Fruit fly (Drosophila melanogaster) whole organism, pupa: ENCODE results near the gene Idh3b.

ENCODE experiments used
- CG10348 ChIP-seq: fragments of 200-800 bp; sonication (Bioruptor generic); IDR thresholded peaks from 2 replicates; pipeline ENCODE4 v1.3.6; 2022; ENCODE audit warnings: missing biosample characterization, missing genetic modification characterization
- CG12605 ChIP-seq: fragments of 200-800 bp; sonication (Bioruptor generic); IDR thresholded peaks from 2 replicates; pipeline ENCODE4 v1.3.6; 2022; ENCODE audit warnings: missing biosample characterization, missing genetic modification characterization
- CG13204 ChIP-seq: fragments of 200-800 bp; sonication (Bioruptor generic); optimal IDR thresholded peaks from 2 replicates; lab custom pipeline; 2018; ENCODE audit warnings: missing biosample characterization, mild to moderate bottlenecking, missing genetic modification characterization, moderate library complexity
- CG14655 ChIP-seq: fragments of 200-800 bp; sonication (Bioruptor generic); optimal IDR thresholded peaks from 3 replicates; lab custom pipeline; 2017; ENCODE audit warnings: mild to moderate bottlenecking, missing biosample characterization, missing genetic modification reagents, missing genetic modification characterization
- CG15710 ChIP-seq: fragments of 200-800 bp; sonication (Bioruptor generic); optimal IDR thresholded peaks from 2 replicates; lab custom pipeline; 2018; ENCODE audit warnings: missing biosample characterization, mild to moderate bottlenecking, missing genetic modification characterization, moderate library complexity
- CG17806 ChIP-seq: fragments of 200-800 bp; sonication (Bioruptor generic); optimal IDR thresholded peaks from 2 replicates; lab custom pipeline; 2018; ENCODE audit warnings: missing biosample characterization, mild to moderate bottlenecking, missing genetic modification characterization, moderate library complexity
- CG32121 ChIP-seq: fragments of 200-800 bp; sonication (Bioruptor generic); IDR thresholded peaks from 2 replicates; pipeline ENCODE4 v1.3.6; 2022; ENCODE audit warnings: missing biosample characterization, missing genetic modification characterization
- CG34367 ChIP-seq: fragments of 200-800 bp; sonication (Bioruptor generic); optimal IDR thresholded peaks from 2 replicates; lab custom pipeline; 2018; ENCODE audit warnings: missing biosample characterization, mild to moderate bottlenecking, missing genetic modification characterization
- CG4496 ChIP-seq: fragments of 200-800 bp; sonication (Bioruptor generic); IDR thresholded peaks from 3 replicates; pipeline ENCODE4 v1.3.6; 2022; ENCODE audit warnings: missing biosample characterization, missing genetic modification characterization
- CG8159 ChIP-seq: fragments of 200-800 bp; sonication (Bioruptor generic); optimal IDR thresholded peaks from 3 replicates; lab custom pipeline; 2018; ENCODE audit warnings: missing biosample characterization, mild to moderate bottlenecking, missing genetic modification characterization, moderate library complexity
- CG8301 ChIP-seq: fragments of 200-800 bp; sonication (Bioruptor generic); optimal IDR thresholded peaks from 2 replicates; lab custom pipeline; 2018; ENCODE audit warnings: missing biosample characterization, mild to moderate bottlenecking, missing genetic modification characterization
- CG9948 ChIP-seq: fragments of 200-800 bp; sonication (Bioruptor generic); optimal IDR thresholded peaks from 2 replicates; lab custom pipeline; 2018; ENCODE audit warnings: missing biosample characterization, mild to moderate bottlenecking, missing genetic modification characterization, moderate library complexity
- D1 ChIP-seq: fragments of 200-800 bp; sonication (Bioruptor generic); optimal IDR thresholded peaks from 2 replicates; lab custom pipeline; 2018; ENCODE audit warnings: missing biosample characterization, mild to moderate bottlenecking, missing genetic modification characterization, moderate library complexity
- EcR ChIP-seq: fragments of 200-800 bp; sonication (Bioruptor generic); optimal IDR thresholded peaks from 3 replicates; lab custom pipeline; 2019; ENCODE audit warnings: missing biosample characterization, missing genetic modification characterization, mild to moderate bottlenecking, moderate library complexity, missing genetic modification reagents
- Ets98B ChIP-seq: fragments of 200-800 bp; sonication (Bioruptor generic); IDR thresholded peaks from 2 replicates; pipeline ENCODE4 v1.3.6; 2022; ENCODE audit warnings: missing biosample characterization, missing genetic modification characterization
- Pif1A ChIP-seq: fragments of 200-800 bp; sonication (Bioruptor generic); optimal IDR thresholded peaks from 3 replicates; lab custom pipeline; 2016; ENCODE audit warnings: missing biosample characterization, missing genetic modification characterization
- Pif1B ChIP-seq: fragments of 200-800 bp; sonication (Bioruptor generic); optimal IDR thresholded peaks from 3 replicates; lab custom pipeline; 2016; ENCODE audit warnings: missing biosample characterization, missing genetic modification characterization
- Snoo ChIP-seq: fragments of 200-800 bp; sonication (Bioruptor generic); optimal IDR thresholded peaks from 3 replicates; lab custom pipeline; 2017; ENCODE audit warnings: missing biosample characterization, mild to moderate bottlenecking, missing genetic modification characterization, inconsistent platforms
- fd96Ca ChIP-seq: fragments of 200-800 bp; sonication (Bioruptor generic); IDR thresholded peaks from 3 replicates; pipeline ENCODE4 v1.3.6; 2022; ENCODE audit warnings: missing biosample characterization, missing genetic modification characterization
- gl ChIP-seq: fragments of 200-800 bp; sonication (Bioruptor generic); optimal IDR thresholded peaks from 2 replicates; lab custom pipeline; 2018; ENCODE audit warnings: missing biosample characterization, mild to moderate bottlenecking, missing genetic modification characterization
- rn ChIP-seq: fragments of 200-800 bp; sonication (Bioruptor generic); IDR thresholded peaks from 2 replicates; pipeline ENCODE4 v1.3.6; 2022; ENCODE audit warnings: missing biosample characterization, missing genetic modification characterization

Gene Idh3b

dm6 chr3R:22023041-22023626 is 4.0 kb upstream of the Idh3b start, which contains the start of the genes Mitofilin and mRpL35:
Gene Mitofilin (minus strand): TSS chr3R:22023335.
Gene mRpL35 (plus strand): TSS chr3R:22023527.
- TF ChIP-seq Pif1B: no peak
- TF ChIP-seq CG8159 (tag; lab: Kevin White, UChicago): peak; percentile 32
- TF ChIP-seq fd96Ca (GFP tag; lab: Robert Waterston, UW): no peak; the same call in 2 of the 3 replicates
- TF ChIP-seq CG34367: peak; percentile 8
- TF ChIP-seq CG15710 (tag; lab: Kevin White, UChicago): peak; percentile 20
- no peak for TF ChIP-seq Snoo
- no peak for TF ChIP-seq CG12605 (GFP tag; lab: Robert Waterston, UW)
- no peak for TF ChIP-seq CG9948 (tag; lab: Kevin White, UChicago)
- no peak for TF ChIP-seq D1
- TF ChIP-seq CG4496: peak; percentile 26; the same call in 1 of the 3 replicates
- no peak for TF ChIP-seq EcR (GFP tag; lab: Kevin White, UChicago)
- TF ChIP-seq rn (GFP tag; lab: Robert Waterston, UW): no peak
- no peak for TF ChIP-seq CG10348

- TF ChIP-seq Pif1B: no peak
- no peak for TF ChIP-seq CG9948 (tag; lab: Kevin White, UChicago)
- TF ChIP-seq CG17806 (tag; lab: Kevin White, UChicago): no peak
- no peak for TF ChIP-seq CG8301 (tag; lab: Kevin White, UChicago)
- no peak for TF ChIP-seq CG12605 (GFP tag; lab: Robert Waterston, UW)
- no peak for TF ChIP-seq CG32121 (GFP tag; lab: Robert Waterston, UW)
- no peak for TF ChIP-seq Ets98B (GFP tag; lab: Robert Waterston, UW)
- TF ChIP-seq Snoo: no peak
- TF ChIP-seq fd96Ca (GFP tag; lab: Robert Waterston, UW): no peak
- TF ChIP-seq CG10348: no peak
- TF ChIP-seq D1: no peak
- TF ChIP-seq CG4496: no peak
Observed at dm6 chr3R:22022623-22023022, 3.4 kb upstream of the Idh3b start.

- no peak for TF ChIP-seq CG15710 (tag; lab: Kevin White, UChicago)
- no peak for TF ChIP-seq Ets98B (GFP tag; lab: Robert Waterston, UW)
- no peak for TF ChIP-seq D1
- TF ChIP-seq CG10348: no peak
- TF ChIP-seq, all 21 proteins: peak for 0
Observed at dm6 chr3R:22014397-22014796, 4.8 kb downstream of the Idh3b start, which contains the start of gene Theg. Gene Theg (plus strand): TSS chr3R:22014697.

- TF ChIP-seq CG34367 (no peak), CG14655 (no peak), CG8159 (tag; lab: Kevin White, UChicago) (no peak), Pif1B (no peak), Snoo (no peak), Pif1A (GFP tag; lab: Kevin White, UChicago) (no peak), CG8301 (tag; lab: Kevin White, UChicago) (no peak), gl (tag; lab: Kevin White, UChicago) (no peak), D1 (no peak), fd96Ca (GFP tag; lab: Robert Waterston, UW) (no peak)
- TF ChIP-seq, all 21 proteins: peak for 0
Observed at dm6 chr3R:22003508-22003907, 15.7 kb downstream of the Idh3b start.

dm6 chr3R:21999641-22000040 is 19.5 kb downstream of the Idh3b start:
- peak; percentile 5 for TF ChIP-seq Pif1A (GFP tag; lab: Kevin White, UChicago)
- TF ChIP-seq D1: no peak

dm6 chr3R:21998877-21999276 is 20.3 kb downstream of the Idh3b start:
- peak; percentile 55 for TF ChIP-seq CG8159 (tag; lab: Kevin White, UChicago)
- peak; percentile 4 for TF ChIP-seq CG17806 (tag; lab: Kevin White, UChicago)
- TF ChIP-seq CG15710 (tag; lab: Kevin White, UChicago): peak; percentile 27
- no peak for TF ChIP-seq Pif1A (GFP tag; lab: Kevin White, UChicago)
- TF ChIP-seq CG9948 (tag; lab: Kevin White, UChicago): no peak

dm6 chr3R:21992909-21993308 is 26.3 kb downstream of the Idh3b start:
- peak; percentile 60 for TF ChIP-seq CG15710 (tag; lab: Kevin White, UChicago)
- TF ChIP-seq EcR (GFP tag; lab: Kevin White, UChicago): no peak
- TF ChIP-seq Pif1A (GFP tag; lab: Kevin White, UChicago): peak; percentile 74
- peak; percentile 70 for TF ChIP-seq CG14655
- TF ChIP-seq CG34367: peak; percentile 52
- peak; percentile 53 for TF ChIP-seq CG17806 (tag; lab: Kevin White, UChicago)
- peak; percentile 72 for TF ChIP-seq CG32121 (GFP tag; lab: Robert Waterston, UW)
- peak; percentile 53 for TF ChIP-seq CG9948 (tag; lab: Kevin White, UChicago)
- peak; percentile 40 for TF ChIP-seq Snoo
- peak; percentile 69 for TF ChIP-seq CG8301 (tag; lab: Kevin White, UChicago)
- TF ChIP-seq D1: no peak
- TF ChIP-seq CG10348: peak; percentile 43; the same call in 1 of the 2 replicates
- TF ChIP-seq CG4496: peak; percentile 85
- peak; percentile 40 for TF ChIP-seq Pif1B
- no peak for TF ChIP-seq gl (tag; lab: Kevin White, UChicago)
- peak; percentile 52; the same call in 1 of the 2 replicates for TF ChIP-seq rn (GFP tag; lab: Robert Waterston, UW)
- TF ChIP-seq fd96Ca (GFP tag; lab: Robert Waterston, UW): peak; percentile 86
- no peak for TF ChIP-seq CG13204 (GFP tag; lab: Kevin White, UChicago)
- peak; percentile 84 for TF ChIP-seq Ets98B (GFP tag; lab: Robert Waterston, UW)
- TF ChIP-seq CG12605 (GFP tag; lab: Robert Waterston, UW): peak; percentile 49
- peak; percentile 48 for TF ChIP-seq CG8159 (tag; lab: Kevin White, UChicago)
